Fruit fly (Drosophila melanogaster) whole organism, adult: ENCODE data around the gene CG5888.

Experiments used
- CG7045 ChIP-seq: fragments of 200-800 bp; sonication (Bioruptor generic); optimal IDR thresholded peaks from 2 replicates; lab custom pipeline; 2017; ENCODE audit warnings: missing biosample characterization, mild to moderate bottlenecking, missing genetic modification characterization
- Clk ChIP-seq: fragments of 200-800 bp; sonication (Bioruptor generic); optimal IDR thresholded peaks from 2 replicates; lab custom pipeline; 2017; ENCODE audit warnings: missing biosample characterization, missing genetic modification characterization
- Hr96 ChIP-seq: fragments of 200-800 bp; sonication (Bioruptor generic); optimal IDR thresholded peaks from 2 replicates; lab custom pipeline; 2016; ENCODE audit warnings: missing biosample characterization, missing genetic modification characterization
- Mnt ChIP-seq: fragments of 200-800 bp; sonication (Bioruptor generic); optimal IDR thresholded peaks from 2 replicates; lab custom pipeline; 2016; ENCODE audit warnings: missing biosample characterization, mild to moderate bottlenecking, missing genetic modification characterization
- cic ChIP-seq: fragments of 200-800 bp; sonication (Bioruptor generic); optimal IDR thresholded peaks from 2 replicates; lab custom pipeline; 2017; ENCODE audit warnings: missing biosample characterization, mild to moderate bottlenecking, missing genetic modification characterization, moderate library complexity
- ovo ChIP-seq: fragments of 200-800 bp; sonication (Bioruptor generic); optimal IDR thresholded peaks from 2 replicates; lab custom pipeline; 2016; ENCODE audit warnings: missing biosample characterization, missing genetic modification characterization
- pad ChIP-seq: fragments of 200-800 bp; sonication (Bioruptor generic); optimal IDR thresholded peaks from 3 replicates; lab custom pipeline; 2017; ENCODE audit warnings: missing biosample characterization, missing genetic modification characterization, mild to moderate bottlenecking, moderate library complexity, missing genetic modification reagents

- TF ChIP-seq Hr96 (GFP tag; lab: Kevin White, UChicago) (no peak), CG7045 (GFP tag; lab: Kevin White, UChicago) (no peak), cic (GFP tag; lab: Kevin White, UChicago) (no peak), Clk (GFP tag; lab: Kevin White, UChicago) (no peak), ovo (GFP tag; lab: Kevin White, UChicago) (no peak), Mnt (GFP tag; lab: Kevin White, UChicago) (no peak), pad (GFP tag; lab: Kevin White, UChicago) (no peak)
These were observed 10.1 kb upstream of the CG5888 start for dm6 chr2L:16458385-16458784.
